Fruit fly (Drosophila melanogaster) whole organism, embryonic: ENCODE data around the gene eIF3h.

Source experiments
- ATbp ChIP-seq: fragments of 200-800 bp; sonication (Bioruptor generic); optimal IDR thresholded peaks from 2 replicates; lab custom pipeline; 2017; ENCODE audit warnings: missing biosample characterization, mild to moderate bottlenecking, missing genetic modification characterization, missing genetic modification reagents
- Atf3 ChIP-seq: fragments of 200-800 bp; sonication (Bioruptor generic); optimal IDR thresholded peaks from 3 replicates; lab custom pipeline; 2016; ENCODE audit warnings: missing biosample characterization, missing genetic modification characterization
- BEAF-32 ChIP-seq: fragments of 200-800 bp; sonication (Bioruptor generic); optimal IDR thresholded peaks from 3 replicates; lab custom pipeline; 2017; ENCODE audit warnings: missing biosample characterization, missing genetic modification characterization, mild to moderate bottlenecking, moderate library complexity, missing genetic modification reagents
- BtbVII ChIP-seq: fragments of 200-800 bp; sonication (Bioruptor generic); optimal IDR thresholded peaks from 3 replicates; lab custom pipeline; 2017; ENCODE audit warnings: missing biosample characterization, mild to moderate bottlenecking, missing genetic modification characterization
- CG12071 ChIP-seq: fragments of 200-800 bp; sonication (Bioruptor generic); optimal IDR thresholded peaks from 3 replicates; lab custom pipeline; 2018; ENCODE audit warnings: missing biosample characterization, mild to moderate bottlenecking, missing genetic modification characterization
- CG12155 ChIP-seq: fragments of 200-800 bp; sonication (Bioruptor generic); optimal IDR thresholded peaks from 3 replicates; lab custom pipeline; 2016; ENCODE audit warnings: missing biosample characterization, missing genetic modification characterization
- CG15269 ChIP-seq: fragments of 200-800 bp; sonication (Bioruptor generic); optimal IDR thresholded peaks from 2 replicates; lab custom pipeline; 2018; ENCODE audit warnings: missing biosample characterization, mild to moderate bottlenecking, missing genetic modification characterization, moderate library complexity
- CG15514 ChIP-seq: fragments of 200-800 bp; sonication (Bioruptor generic); optimal IDR thresholded peaks from 3 replicates; lab custom pipeline; 2017; ENCODE audit warnings: missing biosample characterization, missing genetic modification characterization, mild to moderate bottlenecking, moderate library complexity, missing genetic modification reagents
- CG1603 ChIP-seq: fragments of 200-800 bp; sonication (Bioruptor generic); optimal IDR thresholded peaks from 2 replicates; lab custom pipeline; 2019; ENCODE audit warnings: missing biosample characterization, mild to moderate bottlenecking, missing genetic modification characterization, moderate library complexity
- CG17328 ChIP-seq: fragments of 200-800 bp; sonication (Bioruptor generic); IDR thresholded peaks from 2 replicates; pipeline ENCODE4 v1.3.6; 2022; ENCODE audit warnings: missing biosample characterization, missing genetic modification characterization
- CG18619 ChIP-seq: fragments of 200-800 bp; sonication (Bioruptor generic); optimal IDR thresholded peaks from 3 replicates; lab custom pipeline; 2017; ENCODE audit warnings: missing biosample characterization, mild to moderate bottlenecking, missing genetic modification characterization
- CG2129 ChIP-seq: fragments of 200-800 bp; sonication (Bioruptor generic); IDR thresholded peaks from 2 replicates; pipeline ENCODE4 v1.3.6; 2022; ENCODE audit warnings: missing biosample characterization, missing genetic modification characterization; ENCODE audit not compliant: partially characterized antibody
- CG34376 ChIP-seq: fragments of 200-800 bp; sonication (Bioruptor generic); optimal IDR thresholded peaks from 2 replicates; lab custom pipeline; 2018; ENCODE audit warnings: missing biosample characterization, mild to moderate bottlenecking, missing genetic modification characterization
- CG4820 ChIP-seq: fragments of 200-800 bp; sonication (Bioruptor generic); optimal IDR thresholded peaks from 3 replicates; lab custom pipeline; 2016; ENCODE audit warnings: missing biosample characterization, missing genetic modification characterization
- CG5180 ChIP-seq: fragments of 200-800 bp; sonication (Bioruptor generic); optimal IDR thresholded peaks from 3 replicates; lab custom pipeline; 2017; ENCODE audit warnings: missing biosample characterization, missing genetic modification characterization, mild to moderate bottlenecking, moderate library complexity, missing genetic modification reagents
- CG6254 ChIP-seq: fragments of 200-800 bp; sonication (Bioruptor generic); optimal IDR thresholded peaks from 3 replicates; lab custom pipeline; 2017; ENCODE audit warnings: mild to moderate bottlenecking, missing biosample characterization, missing genetic modification reagents, missing genetic modification characterization
- CG7963 ChIP-seq: fragments of 200-800 bp; sonication (Bioruptor generic); IDR thresholded peaks from 3 replicates; pipeline ENCODE4 v1.3.6; 2022; ENCODE audit warnings: missing biosample characterization, missing genetic modification characterization; ENCODE audit not compliant: partially characterized antibody
- CG8290 ChIP-seq, 3 experiments: fragments of 200-800 bp; sonication (Bioruptor generic); optimal IDR thresholded peaks; 2 replicates each; lab custom pipeline; 2016 to 2019; ENCODE audit warnings: missing biosample characterization in 3 of 3, missing genetic modification characterization in 3 of 3, mild to moderate bottlenecking in 2 of 3, moderate library complexity in 1 of 3
- CG9797 ChIP-seq: fragments of 200-800 bp; sonication (Bioruptor generic); optimal IDR thresholded peaks from 3 replicates; lab custom pipeline; 2018; ENCODE audit warnings: missing biosample characterization, mild to moderate bottlenecking, missing genetic modification characterization
- Doc3 ChIP-seq: fragments of 200-800 bp; sonication (Bioruptor generic); IDR thresholded peaks from 3 replicates; pipeline ENCODE4 v1.3.6; 2022; ENCODE audit warnings: missing biosample characterization, missing genetic modification characterization; ENCODE audit not compliant: partially characterized antibody
- MBD-R2 ChIP-seq: fragments of 200-800 bp; sonication (Bioruptor generic); IDR thresholded peaks from 2 replicates; pipeline ENCODE4 v1.3.6; 2022; ENCODE audit warnings: missing biosample characterization, missing genetic modification characterization
- Med ChIP-seq: fragments of 200-800 bp; sonication (Bioruptor generic); peaks from one replicate; lab custom pipeline; 2016; ENCODE audit warnings: missing biosample characterization, missing genetic modification characterization, mild to moderate bottlenecking, inconsistent platforms, moderate library complexity
- Myb ChIP-seq: fragments of 200-800 bp; sonication (Bioruptor generic); optimal IDR thresholded peaks from 2 replicates; lab custom pipeline; 2016; ENCODE audit warnings: missing biosample characterization, missing genetic modification characterization
- Scr ChIP-seq: fragments of 200-800 bp; sonication (Bioruptor generic); IDR thresholded peaks from 2 replicates; pipeline ENCODE4 v1.3.6; 2022; ENCODE audit warnings: missing biosample characterization, missing genetic modification characterization; ENCODE audit not compliant: partially characterized antibody
- Sox100B ChIP-seq: fragments of 200-800 bp; sonication (Bioruptor generic); optimal IDR thresholded peaks from 3 replicates; lab custom pipeline; 2018; ENCODE audit warnings: missing biosample characterization, mild to moderate bottlenecking, missing genetic modification characterization
- Sry-β ChIP-seq: fragments of 200-800 bp; sonication (Bioruptor generic); optimal IDR thresholded peaks from 2 replicates; lab custom pipeline; 2018; ENCODE audit warnings: missing biosample characterization, mild to moderate bottlenecking, missing genetic modification characterization, moderate library complexity
- ato ChIP-seq: fragments of 200-800 bp; sonication (Bioruptor generic); IDR thresholded peaks from 2 replicates; pipeline ENCODE4 v1.3.6; 2022; ENCODE audit warnings: missing biosample characterization, missing genetic modification characterization; ENCODE audit not compliant: partially characterized antibody
- bbx ChIP-seq: fragments of 200-800 bp; sonication (Bioruptor generic); IDR thresholded peaks from 2 replicates; pipeline ENCODE4 v1.3.6; 2022; ENCODE audit warnings: missing biosample characterization, missing genetic modification characterization; ENCODE audit not compliant: partially characterized antibody
- chinmo ChIP-seq: fragments of 200-800 bp; sonication (Bioruptor generic); IDR thresholded peaks from 4 replicates; pipeline ENCODE4 v1.3.6; 2022; ENCODE audit warnings: missing biosample characterization, missing genetic modification characterization; ENCODE audit not compliant: partially characterized antibody
- chm ChIP-seq: fragments of 200-800 bp; sonication (Bioruptor generic); IDR thresholded peaks from 2 replicates; pipeline ENCODE4 v1.3.6; 2022; ENCODE audit warnings: missing biosample characterization, missing genetic modification characterization
- ci ChIP-seq: fragments of 200-800 bp; sonication (Bioruptor generic); IDR thresholded peaks from 3 replicates; pipeline ENCODE4 v1.3.6; 2022; ENCODE audit warnings: missing biosample characterization, missing genetic modification characterization
- crp ChIP-seq, 2 experiments: fragments of 200-800 bp; sonication (Bioruptor generic); optimal IDR thresholded peaks; 2 replicates in 1 of 2; 3 replicates in 1 of 2; lab custom pipeline; 2017; ENCODE audit warnings: missing biosample characterization in 2 of 2, missing genetic modification characterization in 2 of 2, mild to moderate bottlenecking in 1 of 2, moderate library complexity in 1 of 2
- danr ChIP-seq: fragments of 200-800 bp; sonication (Bioruptor generic); IDR thresholded peaks from 2 replicates; pipeline ENCODE4 v1.3.6; 2022; ENCODE audit warnings: missing biosample characterization, missing genetic modification characterization
- dmrt99B ChIP-seq: fragments of 200-800 bp; sonication (Bioruptor generic); optimal IDR thresholded peaks from 2 replicates; lab custom pipeline; 2018; ENCODE audit warnings: missing biosample characterization, mild to moderate bottlenecking, missing genetic modification characterization, moderate library complexity
- emc ChIP-seq: fragments of 200-800 bp; sonication (Bioruptor generic); optimal IDR thresholded peaks from 2 replicates; lab custom pipeline; 2016; ENCODE audit warnings: missing biosample characterization, missing genetic modification characterization
- ewg ChIP-seq: fragments of 200-800 bp; sonication (Bioruptor generic); optimal IDR thresholded peaks from 3 replicates; lab custom pipeline; 2017; ENCODE audit warnings: mild to moderate bottlenecking, missing biosample characterization, missing genetic modification reagents, missing genetic modification characterization
- inv ChIP-seq: fragments of 200-800 bp; sonication (Bioruptor generic); IDR thresholded peaks from 2 replicates; pipeline ENCODE4 v1.3.6; 2022; ENCODE audit warnings: missing biosample characterization, missing genetic modification characterization; ENCODE audit not compliant: partially characterized antibody
- jigr1 ChIP-seq: fragments of 200-800 bp; sonication (Bioruptor generic); IDR thresholded peaks from 3 replicates; pipeline ENCODE4 v1.3.6; 2022; ENCODE audit warnings: missing biosample characterization, missing genetic modification characterization
- kni ChIP-seq: fragments of 200-800 bp; sonication (Bioruptor generic); optimal IDR thresholded peaks from 3 replicates; lab custom pipeline; 2017; ENCODE audit warnings: mild to moderate bottlenecking, missing biosample characterization, missing genetic modification reagents, missing genetic modification characterization
- mld ChIP-seq: fragments of 200-800 bp; sonication (Bioruptor generic); IDR thresholded peaks from 3 replicates; pipeline ENCODE4 v1.3.6; 2022; ENCODE audit warnings: missing biosample characterization, missing genetic modification characterization; ENCODE audit not compliant: partially characterized antibody
- nerfin-1 ChIP-seq: fragments of 200-800 bp; sonication (Bioruptor generic); optimal IDR thresholded peaks from 3 replicates; lab custom pipeline; 2019; ENCODE audit warnings: missing biosample characterization, mild to moderate bottlenecking, missing genetic modification characterization, moderate library complexity
- nerfin-2 ChIP-seq: fragments of 200-800 bp; sonication (Bioruptor generic); IDR thresholded peaks from 2 replicates; pipeline ENCODE4 v1.3.6; 2022; ENCODE audit warnings: missing biosample characterization, missing genetic modification characterization; ENCODE audit not compliant: partially characterized antibody
- pan ChIP-seq, 4 experiments: fragments of >200 bp in 3 of 4; fragments of 200-800 bp in 1 of 4; sonication (Bioruptor generic) in 1 of 4; optimal IDR thresholded peaks in 3 of 4; IDR thresholded peaks in 1 of 4; 2 replicates each; pipeline versions ENCODE4 v1.3.6 to Lab custom; 2017 to 2022; ENCODE audit warnings: missing biosample characterization in 2 of 4, missing genetic modification characterization in 2 of 4, mixed read lengths in 1 of 4
- sens ChIP-seq: fragments of 200-800 bp; sonication (Bioruptor generic); peaks from one replicate; lab custom pipeline; 2016; ENCODE audit warnings: missing biosample characterization, missing genetic modification characterization
- zen2 ChIP-seq: fragments of 200-800 bp; sonication (Bioruptor generic); IDR thresholded peaks from 3 replicates; pipeline ENCODE4 v1.3.6; 2022; ENCODE audit warnings: missing biosample characterization, missing genetic modification characterization; ENCODE audit not compliant: partially characterized antibody

eIF3h gene

dm6 chr2L:5096761-5097160 lies 43.9 kb upstream of the eIF3h start (continued):
- no peak for TF ChIP-seq jigr1 (GFP tag; lab: Robert Waterston, UW)
- TF ChIP-seq BtbVII (GFP tag; lab: Kevin White, UChicago) = peak; percentile 58
- TF ChIP-seq CG5180 (GFP tag; lab: Kevin White, UChicago) = peak; percentile 45
- TF ChIP-seq ATbp (GFP tag; lab: Kevin White, UChicago) = peak; percentile 23
- TF ChIP-seq dmrt99B (tag; lab: Kevin White, UChicago) = peak; percentile 6
- TF ChIP-seq ci (GFP tag; lab: Robert Waterston, UW) = peak; percentile 67; the same call in 2 of the 3 replicates
- TF ChIP-seq Med (GFP tag; lab: Kevin White, UChicago) = peak; percentile 80
- peak; percentile 87 for TF ChIP-seq ewg (GFP tag; lab: Kevin White, UChicago)
- TF ChIP-seq pan (optimal IDR thresholded peaks at IDR 0.05; lab: Kevin White, UChicago) = no peak
- no peak for TF ChIP-seq pan (GFP tag; optimal IDR thresholded peaks at IDR 0.05 in 1 of 2, IDR thresholded peaks at IDR 0.05 in 1 of 2)
- peak; percentile 24 for TF ChIP-seq CG15269 (tag; lab: Kevin White, UChicago)
- TF ChIP-seq CG12071 (GFP tag; lab: Kevin White, UChicago) = peak; percentile 86
- no peak for TF ChIP-seq CG8290 (GFP tag; optimal IDR thresholded peaks at IDR 0.05; lab: Kevin White, UChicago)
- TF ChIP-seq CG8290 (tag; optimal IDR thresholded peaks at IDR 0.05; lab: Kevin White, UChicago) = peak in 1 of 2 experiments; percentile 51
- no peak for TF ChIP-seq CG4820 (GFP tag; lab: Kevin White, UChicago)
- 0 out of 2 replicates have a peak, but pooled peaks have one; percentile 13 for TF ChIP-seq bbx (GFP tag; lab: Robert Waterston, UW)
- TF ChIP-seq danr = no peak
- TF ChIP-seq kni = peak; percentile 51
- TF ChIP-seq emc = no peak
- TF ChIP-seq CG34376 (GFP tag; lab: Kevin White, UChicago) = peak; percentile 91
- peak; percentile 53 for TF ChIP-seq nerfin-1
- no peak for TF ChIP-seq zen2 (GFP tag; lab: Robert Waterston, UW)
- peak; percentile 82 for TF ChIP-seq CG15514 (GFP tag; lab: Kevin White, UChicago)
- no peak for TF ChIP-seq CG12155 (GFP tag; lab: Kevin White, UChicago)
- TF ChIP-seq CG1603 (tag; lab: Kevin White, UChicago) = no peak
- TF ChIP-seq, all 482 proteins: peak for 86

dm6 chr2L:5096222-5096621 lies 43.3 kb upstream of the eIF3h start, which contains the start of gene CG4230:
TSS of gene CG4230 (plus strand) at chr2L:5096227.
- peak; percentile 83 for TF ChIP-seq Doc3 (GFP tag; lab: Robert Waterston, UW)
- no peak for TF ChIP-seq Atf3
- peak; percentile 70 for TF ChIP-seq CG2129 (GFP tag; lab: Robert Waterston, UW)
- TF ChIP-seq CG6254 = peak; percentile 84
- peak; percentile 69; the same call in 2 of the 3 replicates for TF ChIP-seq zen2 (GFP tag; lab: Robert Waterston, UW)
- no peak for TF ChIP-seq Sox100B (GFP tag; lab: Kevin White, UChicago)
- TF ChIP-seq CG9797 (GFP tag; lab: Kevin White, UChicago) = peak; percentile 7
- TF ChIP-seq Myb (GFP tag; lab: Kevin White, UChicago) = peak; percentile 91
- peak; percentile 65 for TF ChIP-seq inv
- peak; percentile 83 for TF ChIP-seq MBD-R2 (GFP tag; lab: Robert Waterston, UW)
- TF ChIP-seq chinmo (GFP tag; lab: Robert Waterston, UW) = 0 out of 4 replicates have a peak, but pooled peaks have one; percentile 14
- peak; percentile 47 for TF ChIP-seq CG15514 (GFP tag; lab: Kevin White, UChicago)
- peak; percentile 53 for TF ChIP-seq CG1603 (tag; lab: Kevin White, UChicago)
- peak; percentile 50 for TF ChIP-seq Sry-β (GFP tag; lab: Kevin White, UChicago)
- peak; percentile 94 for TF ChIP-seq bbx (GFP tag; lab: Robert Waterston, UW)
- peak; percentile 81 for TF ChIP-seq CG7963 (GFP tag; lab: Robert Waterston, UW)
- 0 out of 2 replicates have a peak, but pooled peaks have one; percentile 7 for TF ChIP-seq CG17328 (GFP tag; lab: Robert Waterston, UW)
- TF ChIP-seq CG18619 (GFP tag; lab: Kevin White, UChicago) = no peak
- peak; percentile 65; the same call in 1 of the 3 replicates for TF ChIP-seq mld (GFP tag; lab: Robert Waterston, UW)
- peak; percentile 64 for TF ChIP-seq sens
- TF ChIP-seq Scr (GFP tag; lab: Robert Waterston, UW) = peak; percentile 85
- TF ChIP-seq nerfin-2 (GFP tag; lab: Robert Waterston, UW) = peak; percentile 48; the same call in 1 of the 2 replicates
- peak; percentile 53; the same call in 1 of the 2 replicates for TF ChIP-seq ato (GFP tag; lab: Robert Waterston, UW)
- TF ChIP-seq crp (GFP tag; optimal IDR thresholded peaks at IDR 0.05; lab: Kevin White, UChicago) = peak; percentile 87 to 99
- peak; percentile 83 for TF ChIP-seq BEAF-32 (GFP tag; lab: Kevin White, UChicago)
- TF ChIP-seq chm (GFP tag; lab: Robert Waterston, UW) = peak; percentile 55; the same call in 1 of the 2 replicates
